Fruit fly (Drosophila melanogaster) whole organism, embryonic: Measurements from ENCODE around the gene gammaTub37C.

Experiments used
- Adf1 ChIP-seq: fragments of 200-800 bp; sonication (Bioruptor generic); IDR thresholded peaks from 2 replicates; pipeline ENCODE4 v1.3.6; 2022; ENCODE audit warnings: missing biosample characterization, missing genetic modification characterization
- Aef1 ChIP-seq: fragments of 200-800 bp; sonication (Bioruptor generic); IDR thresholded peaks from 3 replicates; pipeline ENCODE4 v1.3.6; 2022; ENCODE audit warnings: missing biosample characterization, missing genetic modification characterization
- Asciz ChIP-seq: fragments of 200-800 bp; sonication (Bioruptor generic); optimal IDR thresholded peaks from 2 replicates; lab custom pipeline; 2017; ENCODE audit warnings: missing biosample characterization, mild to moderate bottlenecking, missing genetic modification characterization, missing genetic modification reagents
- BtbVII ChIP-seq: fragments of 200-800 bp; sonication (Bioruptor generic); optimal IDR thresholded peaks from 3 replicates; lab custom pipeline; 2017; ENCODE audit warnings: missing biosample characterization, mild to moderate bottlenecking, missing genetic modification characterization
- CG10147 ChIP-seq: fragments of 200-800 bp; sonication (Bioruptor generic); optimal IDR thresholded peaks from 2 replicates; lab custom pipeline; 2019; ENCODE audit warnings: missing biosample characterization, mild to moderate bottlenecking, missing genetic modification characterization, moderate library complexity
- CG10209 ChIP-seq: fragments of 200-800 bp; sonication (Bioruptor generic); optimal IDR thresholded peaks from 3 replicates; lab custom pipeline; 2017; ENCODE audit warnings: missing biosample characterization, mild to moderate bottlenecking, missing genetic modification characterization, missing genetic modification reagents
- CG12071 ChIP-seq: fragments of 200-800 bp; sonication (Bioruptor generic); optimal IDR thresholded peaks from 3 replicates; lab custom pipeline; 2018; ENCODE audit warnings: missing biosample characterization, mild to moderate bottlenecking, missing genetic modification characterization
- CG12219 ChIP-seq: fragments of 200-800 bp; sonication (Bioruptor generic); optimal IDR thresholded peaks from 3 replicates; lab custom pipeline; 2018; ENCODE audit warnings: missing biosample characterization, mild to moderate bottlenecking, missing genetic modification characterization
- CG12299 ChIP-seq: fragments of 200-800 bp; sonication (Bioruptor generic); optimal IDR thresholded peaks from 2 replicates; lab custom pipeline; 2018; ENCODE audit warnings: missing biosample characterization, mild to moderate bottlenecking, missing genetic modification characterization
- CG12391 ChIP-seq: fragments of 200-800 bp; sonication (Bioruptor generic); optimal IDR thresholded peaks from 3 replicates; lab custom pipeline; 2018; ENCODE audit warnings: missing biosample characterization, mild to moderate bottlenecking, missing genetic modification characterization, moderate library complexity
- CG13287 ChIP-seq: fragments of 200-800 bp; sonication (Bioruptor generic); IDR thresholded peaks from 2 replicates; pipeline ENCODE4 v1.3.6; 2022; ENCODE audit warnings: missing biosample characterization, missing genetic modification characterization; ENCODE audit not compliant: partially characterized antibody
- CG15011 ChIP-seq: fragments of 200-800 bp; sonication (Bioruptor generic); optimal IDR thresholded peaks from 3 replicates; lab custom pipeline; 2018; ENCODE audit warnings: missing biosample characterization, mild to moderate bottlenecking, missing genetic modification characterization
- CG17612 ChIP-seq: fragments of 200-800 bp; sonication (Bioruptor generic); IDR thresholded peaks from 2 replicates; pipeline ENCODE4 v1.3.6; 2022; ENCODE audit warnings: missing biosample characterization, missing genetic modification characterization
- CG17802 ChIP-seq: fragments of 200-800 bp; sonication (Bioruptor generic); optimal IDR thresholded peaks from 2 replicates; lab custom pipeline; 2018; ENCODE audit warnings: missing biosample characterization, mild to moderate bottlenecking, missing genetic modification characterization, moderate library complexity
- CG17829 ChIP-seq: fragments of 200-800 bp; optimal IDR thresholded peaks from 2 replicates; lab custom pipeline; 2019; ENCODE audit warnings: missing biosample characterization, mild to moderate bottlenecking, missing genetic modification characterization, moderate library complexity
- CG18476 ChIP-seq: fragments of 200-800 bp; sonication (Bioruptor generic); optimal IDR thresholded peaks from 2 replicates; lab custom pipeline; 2016; ENCODE audit warnings: missing biosample characterization, mild to moderate bottlenecking, missing genetic modification characterization
- CG2199 ChIP-seq: fragments of 200-800 bp; sonication (Bioruptor generic); IDR thresholded peaks from 3 replicates; pipeline ENCODE4 v1.3.6; 2022; ENCODE audit warnings: missing biosample characterization, missing genetic modification characterization
- CG2202 ChIP-seq: fragments of 200-800 bp; sonication (Bioruptor generic); optimal IDR thresholded peaks from 2 replicates; lab custom pipeline; 2018; ENCODE audit warnings: missing biosample characterization, mild to moderate bottlenecking, missing genetic modification characterization
- CG2678 ChIP-seq: fragments of 200-800 bp; sonication (Bioruptor generic); optimal IDR thresholded peaks from 3 replicates; lab custom pipeline; 2019; ENCODE audit warnings: missing biosample characterization, mild to moderate bottlenecking, missing genetic modification characterization, moderate library complexity
- CG3838 ChIP-seq: fragments of 200-800 bp; sonication (Bioruptor generic); optimal IDR thresholded peaks from 3 replicates; lab custom pipeline; 2016; ENCODE audit warnings: missing biosample characterization, missing genetic modification characterization
- CG3995 ChIP-seq: fragments of 200-800 bp; sonication (Bioruptor generic); optimal IDR thresholded peaks from 3 replicates; lab custom pipeline; 2016; ENCODE audit warnings: missing biosample characterization, missing genetic modification characterization
- CG6254 ChIP-seq: fragments of 200-800 bp; sonication (Bioruptor generic); optimal IDR thresholded peaks from 3 replicates; lab custom pipeline; 2017; ENCODE audit warnings: mild to moderate bottlenecking, missing biosample characterization, missing genetic modification reagents, missing genetic modification characterization
- CG6813 ChIP-seq: fragments of 200-800 bp; sonication (Bioruptor generic); optimal IDR thresholded peaks from 2 replicates; lab custom pipeline; 2017; ENCODE audit warnings: missing biosample characterization, missing genetic modification characterization, mild to moderate bottlenecking, moderate library complexity, missing genetic modification reagents
- CG7357 ChIP-seq: fragments of 200-800 bp; sonication (Bioruptor generic); IDR thresholded peaks from 3 replicates; pipeline ENCODE4 v1.3.6; 2022; ENCODE audit warnings: missing biosample characterization, missing genetic modification characterization
- CG9609 ChIP-seq: fragments of 200-800 bp; sonication (Bioruptor generic); optimal IDR thresholded peaks from 3 replicates; lab custom pipeline; 2016; ENCODE audit warnings: missing biosample characterization, missing genetic modification characterization
- Dip2 ChIP-seq: fragments of 200-800 bp; sonication (Bioruptor generic); IDR thresholded peaks from 2 replicates; pipeline ENCODE4 v1.3.6; 2022; ENCODE audit warnings: missing biosample characterization, missing genetic modification characterization
- Elba2 ChIP-seq: fragments of 200-800 bp; sonication (Bioruptor generic); optimal IDR thresholded peaks from 3 replicates; lab custom pipeline; 2016; ENCODE audit warnings: missing biosample characterization, missing genetic modification characterization
- Hr3 ChIP-seq: fragments of 200-800 bp; sonication (Bioruptor generic); optimal IDR thresholded peaks from 3 replicates; lab custom pipeline; 2016; ENCODE audit warnings: missing biosample characterization, missing genetic modification characterization
- Lpt ChIP-seq: fragments of >200 bp; optimal IDR thresholded peaks from 2 replicates; lab custom pipeline; 2018; ENCODE audit warnings: missing biosample characterization, missing genetic modification characterization
- MESR4 ChIP-seq: fragments of 200-800 bp; sonication (Bioruptor generic); optimal IDR thresholded peaks from 2 replicates; lab custom pipeline; 2018; ENCODE audit warnings: missing biosample characterization, mild to moderate bottlenecking, missing genetic modification characterization, moderate library complexity
- NK7.1 ChIP-seq: fragments of 200-800 bp; sonication (Bioruptor generic); optimal IDR thresholded peaks from 3 replicates; lab custom pipeline; 2016; ENCODE audit warnings: missing biosample characterization, missing genetic modification characterization
- Nf-YA ChIP-seq: fragments of 200-800 bp; sonication (Bioruptor generic); IDR thresholded peaks from 2 replicates; pipeline ENCODE4 v1.3.6; 2022; ENCODE audit warnings: missing biosample characterization, missing genetic modification characterization
- Rx ChIP-seq: fragments of 200-800 bp; sonication (Bioruptor generic); IDR thresholded peaks from 2 replicates; pipeline ENCODE4 v1.3.6; 2022; ENCODE audit warnings: missing biosample characterization, missing genetic modification characterization
- amos ChIP-seq: fragments of 200-800 bp; sonication (Bioruptor generic); IDR thresholded peaks from 2 replicates; pipeline ENCODE4 v1.3.6; 2022; ENCODE audit warnings: missing biosample characterization, missing genetic modification characterization; ENCODE audit not compliant: partially characterized antibody
- ara ChIP-seq: fragments of 200-800 bp; sonication (Bioruptor generic); IDR thresholded peaks from 2 replicates; pipeline ENCODE4 v1.3.6; 2022; ENCODE audit warnings: missing biosample characterization, missing genetic modification characterization
- ash1 ChIP-seq: fragments of 200-800 bp; sonication (Bioruptor generic); optimal IDR thresholded peaks from 2 replicates; lab custom pipeline; 2018; ENCODE audit warnings: missing biosample characterization, mild to moderate bottlenecking, missing genetic modification characterization
- croc ChIP-seq: fragments of 200-800 bp; sonication (Bioruptor generic); conservative IDR thresholded peaks from 3 replicates; pipeline ENCODE4 v1.3.6; 2022; ENCODE audit warnings: missing biosample characterization, missing genetic modification characterization
- da ChIP-seq: fragments of 200-800 bp; sonication (Bioruptor generic); optimal IDR thresholded peaks from 2 replicates; lab custom pipeline; 2016; ENCODE audit warnings: missing biosample characterization, missing genetic modification characterization
- grau ChIP-seq: fragments of 200-800 bp; optimal IDR thresholded peaks from 3 replicates; lab custom pipeline; 2019; ENCODE audit warnings: missing biosample characterization, mild to moderate bottlenecking, missing genetic modification characterization, moderate library complexity
- ind ChIP-seq: fragments of 200-800 bp; sonication (Bioruptor generic); optimal IDR thresholded peaks from 3 replicates; lab custom pipeline; 2016; ENCODE audit warnings: missing biosample characterization, missing genetic modification characterization
- kah ChIP-seq: fragments of 200-800 bp; sonication (Bioruptor generic); optimal IDR thresholded peaks from 2 replicates; lab custom pipeline; 2018; ENCODE audit warnings: missing biosample characterization, mild to moderate bottlenecking, missing genetic modification characterization
- odd ChIP-seq: fragments of 200-800 bp; sonication (Bioruptor generic); optimal IDR thresholded peaks from 2 replicates; lab custom pipeline; 2017; ENCODE audit warnings: missing biosample characterization, mild to moderate bottlenecking, missing genetic modification characterization
- pita ChIP-seq: fragments of 200-800 bp; sonication (Bioruptor generic); optimal IDR thresholded peaks from 2 replicates; lab custom pipeline; 2017; ENCODE audit warnings: missing biosample characterization, mild to moderate bottlenecking, missing genetic modification characterization
- prd ChIP-seq, 3 experiments: fragments of >200 bp in 2 of 3; fragments of 200-800 bp in 1 of 3; sonication (Bioruptor generic) in 1 of 3; optimal IDR thresholded peaks in 2 of 3; IDR thresholded peaks in 1 of 3; 2 replicates in 2 of 3; 3 replicates in 1 of 3; pipeline versions ENCODE4 v1.3.6 to Lab custom; 2017 to 2022; ENCODE audit warnings: missing biosample characterization in 1 of 3, missing genetic modification characterization in 1 of 3
- psq ChIP-seq: fragments of 200-800 bp; sonication (Bioruptor generic); optimal IDR thresholded peaks from 2 replicates; lab custom pipeline; 2017; ENCODE audit warnings: missing biosample characterization, missing genetic modification characterization
- sens ChIP-seq: fragments of 200-800 bp; sonication (Bioruptor generic); peaks from one replicate; lab custom pipeline; 2016; ENCODE audit warnings: missing biosample characterization, missing genetic modification characterization
- seq ChIP-seq: fragments of 200-800 bp; sonication (Bioruptor generic); IDR thresholded peaks from 2 replicates; pipeline ENCODE4 v1.3.6; 2022; ENCODE audit warnings: missing biosample characterization, missing genetic modification characterization
- ssp ChIP-seq: fragments of 200-800 bp; sonication (Bioruptor generic); IDR thresholded peaks from 2 replicates; pipeline ENCODE4 v1.3.6; 2022; ENCODE audit warnings: missing biosample characterization, missing genetic modification characterization
- sug ChIP-seq: fragments of 200-800 bp; optimal IDR thresholded peaks from 2 replicates; lab custom pipeline; 2019; ENCODE audit warnings: missing biosample characterization, mild to moderate bottlenecking, missing genetic modification characterization, moderate library complexity
- vfl ChIP-seq: fragments of 200-800 bp; sonication (Bioruptor generic); optimal IDR thresholded peaks from 2 replicates; lab custom pipeline; 2016; ENCODE audit warnings: missing biosample characterization, missing genetic modification characterization
- z ChIP-seq: fragments of 200-800 bp; sonication (Bioruptor generic); IDR thresholded peaks from 3 replicates; pipeline ENCODE4 v1.3.6; 2022; ENCODE audit warnings: missing biosample characterization, missing genetic modification characterization
- zfh2 ChIP-seq: fragments of 200-800 bp; sonication (Bioruptor generic); optimal IDR thresholded peaks from 2 replicates; lab custom pipeline; 2016; ENCODE audit warnings: missing biosample characterization, missing genetic modification characterization

The gammaTub37C gene

dm6 chr2L:19212401-19212800 is 26.9 kb upstream of the gammaTub37C start (continued):
- TF ChIP-seq ara (GFP tag; lab: Robert Waterston, UW) (0 out of 2 replicates have a peak, but pooled peaks have one; percentile 1), z (GFP tag; lab: Robert Waterston, UW) (no peak), CG12071 (no peak), sug (tag; lab: Kevin White, UChicago) (no peak), CG10209 (GFP tag; lab: Kevin White, UChicago) (peak; percentile 25), CG17802 (no peak), CG15011 (no peak), CG13287 (GFP tag; lab: Robert Waterston, UW) (no peak), ind (GFP tag; lab: Kevin White, UChicago) (no peak), pita (no peak), sens (GFP tag; lab: Kevin White, UChicago) (peak; percentile 87), CG12219 (GFP tag; lab: Kevin White, UChicago) (no peak), zfh2 (GFP tag; lab: Kevin White, UChicago) (no peak), ash1 (GFP tag; lab: Kevin White, UChicago) (no peak), CG17829 (no peak), kah (GFP tag; lab: Kevin White, UChicago) (no peak), Aef1 (GFP tag; lab: Robert Waterston, UW) (no peak), Lpt (GFP tag; lab: Kevin White, UChicago) (no peak), psq (GFP tag; lab: Kevin White, UChicago) (no peak), odd (GFP tag; lab: Kevin White, UChicago) (no peak), prd (optimal IDR thresholded peaks at IDR 0.05; lab: Kevin White, UChicago) (no peak), prd (GFP tag; IDR thresholded peaks at IDR 0.05; lab: Robert Waterston, UW) (no peak), BtbVII (GFP tag; lab: Kevin White, UChicago) (no peak), Asciz (GFP tag; lab: Kevin White, UChicago) (no peak), Nf-YA (GFP tag; lab: Robert Waterston, UW) (no peak), CG10147 (GFP tag; lab: Kevin White, UChicago) (no peak), CG6813 (no peak), CG9609 (no peak), croc (GFP tag; lab: Robert Waterston, UW) (no peak), CG2678 (tag; lab: Kevin White, UChicago) (peak; percentile 1), Elba2 (GFP tag; lab: Kevin White, UChicago) (no peak), CG17612 (GFP tag; lab: Robert Waterston, UW) (no peak), CG6254 (no peak), ssp (no peak), CG12299 (no peak), Rx (no peak), vfl (GFP tag; lab: Kevin White, UChicago) (no peak), Hr3 (GFP tag; lab: Kevin White, UChicago) (no peak), Dip2 (GFP tag; lab: Robert Waterston, UW) (no peak), grau (tag; lab: Kevin White, UChicago) (peak; percentile 2), amos (GFP tag; lab: Robert Waterston, UW) (no peak), Adf1 (no peak), da (GFP tag; lab: Kevin White, UChicago) (no peak), CG2202 (no peak), NK7.1 (no peak), MESR4 (GFP tag; lab: Kevin White, UChicago) (no peak), CG3838 (GFP tag; lab: Kevin White, UChicago) (no peak), CG12391 (tag; lab: Kevin White, UChicago) (peak; percentile 18), seq (GFP tag; lab: Robert Waterston, UW) (no peak), CG2199 (GFP tag; lab: Robert Waterston, UW) (no peak), CG18476 (GFP tag; lab: Kevin White, UChicago) (no peak), CG3995 (GFP tag; lab: Kevin White, UChicago) (no peak), CG7357 (GFP tag; lab: Robert Waterston, UW) (no peak)
